Fruit fly (Drosophila melanogaster): Measurements from ENCODE around the gene Acp98AB.

DNA sequence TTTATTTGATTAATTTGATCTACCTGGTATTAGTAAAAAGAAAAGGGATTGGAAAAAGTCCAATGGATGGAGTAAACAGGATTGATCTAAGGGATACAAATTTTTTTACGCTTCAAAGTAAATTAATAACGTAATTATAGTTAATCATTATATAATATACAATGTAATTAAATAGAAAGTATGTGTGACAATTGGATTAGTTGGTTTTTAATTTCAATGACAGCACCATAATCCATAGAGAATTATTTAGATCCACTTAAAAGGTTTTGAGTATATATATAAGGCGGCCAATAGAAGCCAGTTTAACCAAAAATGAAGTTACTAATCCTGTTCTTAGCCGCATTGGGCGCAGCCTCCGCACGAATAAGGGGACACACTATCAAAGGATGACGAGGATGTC is at the start of gene Acp98AB:
- TF ChIP-seq Crg-1 (GFP tag; optimal IDR thresholded peaks at IDR 0.05), result no peak
- TF ChIP-seq ovo (GFP tag; optimal IDR thresholded peaks at IDR 0.05), result no peak
- TF ChIP-seq cnc (optimal IDR thresholded peaks at IDR 0.05), result no peak
- no peak for TF ChIP-seq bab1 (GFP tag; optimal IDR thresholded peaks at IDR 0.05)
- TF ChIP-seq kay (GFP tag; ENCODE audit: borderline replicate concordance), result no peak
